Worm (Caenorhabditis elegans) whole organism, young adult: ENCODE data around the gene gcsh-1.

Source experiments
- B0261.1 ChIP-seq: sonication (generic microtip); optimal IDR thresholded peaks from 2 replicates; lab custom pipeline; 2016; ENCODE audit warnings: mild to moderate bottlenecking, missing genetic modification characterization, moderate library complexity, missing compliant biosample characterization
- C17E4.6 ChIP-seq: fragments of 200-800 bp; sonication (Bioruptor generic); IDR thresholded peaks from 2 replicates; pipeline ENCODE4 v1.3.6; 2022; ENCODE audit warnings: missing genetic modification reagents, missing genetic modification characterization, missing compliant biosample characterization
- D2030.7 ChIP-seq: fragments of 200-800 bp; sonication (Bioruptor generic); IDR thresholded peaks from 2 replicates; pipeline ENCODE4 v1.3.6; 2022; ENCODE audit warnings: missing genetic modification reagents, missing genetic modification characterization, missing compliant biosample characterization
- F55B11.4 ChIP-seq: sonication (generic microtip); optimal IDR thresholded peaks from 2 replicates; lab custom pipeline; 2016; ENCODE audit warnings: missing compliant biosample characterization, missing genetic modification characterization, borderline replicate concordance; ENCODE audit not compliant: insufficient read depth
- Y53G8AR.9 ChIP-seq: fragments of 200-800 bp; sonication (Bioruptor generic); conservative IDR thresholded peaks from 2 replicates; pipeline ENCODE4 v1.3.6; 2022; ENCODE audit warnings: missing genetic modification reagents, missing genetic modification characterization, missing compliant biosample characterization
- Y67H2A.10 ChIP-seq: fragments of 200-800 bp; sonication (Bioruptor generic); conservative IDR thresholded peaks from 2 replicates; pipeline ENCODE4 v1.3.6; 2022; ENCODE audit warnings: missing genetic modification reagents, missing genetic modification characterization, missing compliant biosample characterization
- Y95B8A.8 ChIP-seq: fragments of 200-800 bp; sonication (Bioruptor generic); IDR thresholded peaks from 2 replicates; pipeline ENCODE4 v1.3.6; 2022; ENCODE audit warnings: missing genetic modification reagents, missing genetic modification characterization, missing compliant biosample characterization
- ZK185.1 ChIP-seq: sonication (generic microtip); optimal IDR thresholded peaks from 2 replicates; lab custom pipeline; 2016; ENCODE audit warnings: mild to moderate bottlenecking, missing genetic modification characterization, missing compliant biosample characterization; ENCODE audit not compliant: poor library complexity, severe bottlenecking
- aptf-3 ChIP-seq: fragments of 200-800 bp; sonication (Bioruptor generic); IDR thresholded peaks from 2 replicates; pipeline ENCODE4 v1.3.6; 2022; ENCODE audit warnings: missing genetic modification characterization, missing compliant biosample characterization
- atf-7 ChIP-seq: sonication (generic microtip); optimal IDR thresholded peaks from 2 replicates; lab custom pipeline; 2017; ENCODE audit warnings: mild to moderate bottlenecking, missing genetic modification characterization, missing compliant biosample characterization
- attf-3 ChIP-seq: fragments of 200-800 bp; sonication (Bioruptor generic); conservative IDR thresholded peaks from 2 replicates; pipeline ENCODE4 v1.3.6; 2022; ENCODE audit warnings: missing genetic modification reagents, missing genetic modification characterization, missing compliant biosample characterization
- attf-5 ChIP-seq: fragments of 200-800 bp; sonication (Bioruptor generic); optimal IDR thresholded peaks from 2 replicates; lab custom pipeline; 2018; ENCODE audit warnings: mild to moderate bottlenecking, missing genetic modification characterization, missing compliant biosample characterization
- attf-6 ChIP-seq: fragments of 200-800 bp; sonication (Bioruptor generic); IDR thresholded peaks from 2 replicates; pipeline ENCODE4 v1.3.6; 2022; ENCODE audit warnings: missing genetic modification reagents, missing genetic modification characterization, missing compliant biosample characterization
- bed-1 ChIP-seq: fragments of 200-800 bp; sonication (Bioruptor generic); IDR thresholded peaks from 2 replicates; pipeline ENCODE4 v1.3.6; 2022; ENCODE audit warnings: missing genetic modification reagents, missing genetic modification characterization, missing compliant biosample characterization
- bed-2 ChIP-seq: fragments of 200-800 bp; sonication (Bioruptor generic); IDR thresholded peaks from 2 replicates; pipeline ENCODE4 v1.3.6; 2022; ENCODE audit warnings: missing genetic modification reagents, missing genetic modification characterization, missing compliant biosample characterization
- die-1 ChIP-seq: sonication (generic microtip); optimal IDR thresholded peaks from 2 replicates; lab custom pipeline; 2016; ENCODE audit warnings: missing genotype, mild to moderate bottlenecking, missing genetic modification characterization, missing compliant biosample characterization
- dpff-1 ChIP-seq: sonication (generic microtip); optimal IDR thresholded peaks from 2 replicates; lab custom pipeline; 2017; ENCODE audit warnings: mild to moderate bottlenecking, missing genetic modification characterization, missing compliant biosample characterization
- efl-1 ChIP-seq: fragments of 150-350 bp; optimal IDR thresholded peaks from 2 replicates; lab custom pipeline; 2014; ENCODE audit warnings: missing biosample characterization, missing genetic modification reagents, missing genetic modification characterization
- egl-18 ChIP-seq: fragments of 200-800 bp; sonication (Bioruptor generic); IDR thresholded peaks from 2 replicates; pipeline ENCODE4 v1.3.6; 2022; ENCODE audit warnings: missing genetic modification reagents, missing genetic modification characterization, missing compliant biosample characterization
- egrh-3 ChIP-seq: fragments of 200-800 bp; sonication (Bioruptor generic); IDR thresholded peaks from 2 replicates; pipeline ENCODE4 v1.3.6; 2022; ENCODE audit warnings: missing genetic modification reagents, missing genetic modification characterization, missing compliant biosample characterization
- hrde-1 ChIP-seq: sonication (generic microtip); optimal IDR thresholded peaks from 2 replicates; lab custom pipeline; 2016; ENCODE audit warnings: missing genetic modification characterization, mild to moderate bottlenecking, missing compliant biosample characterization, moderate library complexity, missing genotype, missing genetic modification reagents, borderline replicate concordance
- hsf-1 ChIP-seq: fragments of 200-800 bp; sonication (Bioruptor generic); IDR thresholded peaks from 2 replicates; pipeline ENCODE4 v1.3.6; 2022; ENCODE audit warnings: missing genetic modification reagents, missing genetic modification characterization, missing compliant biosample characterization
- lag-1 ChIP-seq: fragments of 200-800 bp; sonication (Bioruptor generic); IDR thresholded peaks from 2 replicates; pipeline ENCODE4 v1.3.6; 2022; ENCODE audit warnings: missing genetic modification reagents, missing genetic modification characterization, missing compliant biosample characterization
- let-526 ChIP-seq: fragments of 200-800 bp; sonication (Bioruptor generic); IDR thresholded peaks from 2 replicates; pipeline ENCODE4 v1.3.6; 2022; ENCODE audit warnings: missing genetic modification reagents, missing genetic modification characterization, missing compliant biosample characterization
- let-607 ChIP-seq, 2 experiments: fragments of 200-800 bp in 1 of 2; sonication (Bioruptor generic) in 1 of 2; sonication (generic microtip) in 1 of 2; optimal IDR thresholded peaks; 2 replicates each; lab custom pipeline; 2016 to 2018; ENCODE audit warnings: mild to moderate bottlenecking in 2 of 2, missing compliant biosample characterization in 2 of 2, missing genetic modification characterization in 2 of 2, moderate library complexity in 2 of 2, missing genotype in 1 of 2
- lin-26 ChIP-seq: fragments of 200-800 bp; sonication (Bioruptor generic); IDR thresholded peaks from 2 replicates; pipeline ENCODE4 v1.3.6; 2022; ENCODE audit warnings: missing genetic modification reagents, missing genetic modification characterization, missing compliant biosample characterization
- lin-40 ChIP-seq: sonication (generic microtip); optimal IDR thresholded peaks from 2 replicates; lab custom pipeline; 2016; ENCODE audit warnings: missing genetic modification characterization, mild to moderate bottlenecking, missing compliant biosample characterization, missing genotype, missing genetic modification reagents
- madf-3 ChIP-seq: fragments of 200-800 bp; sonication (Bioruptor generic); IDR thresholded peaks from 2 replicates; pipeline ENCODE4 v1.3.6; 2022; ENCODE audit warnings: missing genetic modification reagents, missing genetic modification characterization, missing compliant biosample characterization
- madf-8 ChIP-seq: fragments of 200-800 bp; sonication (Bioruptor generic); conservative IDR thresholded peaks from 2 replicates; pipeline ENCODE4 v1.3.6; 2022; ENCODE audit warnings: missing genetic modification reagents, missing genetic modification characterization, missing compliant biosample characterization
- nhr-120 ChIP-seq: fragments of 200-800 bp; sonication (Bioruptor generic); IDR thresholded peaks from 2 replicates; pipeline ENCODE4 v1.3.6; 2022; ENCODE audit warnings: missing genetic modification characterization, missing compliant biosample characterization
- nhr-179 ChIP-seq: sonication (generic microtip); optimal IDR thresholded peaks from 2 replicates; lab custom pipeline; 2016; ENCODE audit warnings: mild to moderate bottlenecking, missing genetic modification characterization, missing compliant biosample characterization
- snpc-1.3 ChIP-seq: sonication (generic microtip); optimal IDR thresholded peaks from 2 replicates; lab custom pipeline; 2017; ENCODE audit warnings: missing genetic modification characterization, mild to moderate bottlenecking, missing compliant biosample characterization, antibody characterized with exemption, moderate library complexity, missing genotype, missing genetic modification reagents; ENCODE audit not compliant: insufficient read depth
- sptf-2 ChIP-seq: fragments of 200-800 bp; sonication (Bioruptor generic); optimal IDR thresholded peaks from 2 replicates; lab custom pipeline; 2018; ENCODE audit warnings: mild to moderate bottlenecking, missing genetic modification characterization, missing compliant biosample characterization
- tbp1 ChIP-seq: fragments of 200-800 bp; sonication (Bioruptor generic); optimal IDR thresholded peaks from 2 replicates; lab custom pipeline; 2018; ENCODE audit warnings: mild to moderate bottlenecking, missing genetic modification characterization, missing compliant biosample characterization
- tbx-9 ChIP-seq: sonication (generic microtip); optimal IDR thresholded peaks from 2 replicates; lab custom pipeline; 2016; ENCODE audit warnings: borderline replicate concordance, missing genetic modification characterization, inconsistent platforms, missing compliant biosample characterization
- unc-130 ChIP-seq: sonication (generic microtip); optimal IDR thresholded peaks from 2 replicates; lab custom pipeline; 2016; ENCODE audit warnings: missing genetic modification reagents, missing genetic modification characterization, missing compliant biosample characterization
- xnd-1 ChIP-seq: sonication (generic microtip); optimal IDR thresholded peaks from 2 replicates; lab custom pipeline; 2016; ENCODE audit warnings: missing genotype, missing genetic modification reagents, missing genetic modification characterization, missing compliant biosample characterization
- ztf-3 ChIP-seq: fragments of 200-800 bp; sonication (Bioruptor generic); optimal IDR thresholded peaks from 2 replicates; lab custom pipeline; 2018; ENCODE audit warnings: mild to moderate bottlenecking, missing genetic modification characterization, missing compliant biosample characterization

Gene gcsh-1

DNA sequence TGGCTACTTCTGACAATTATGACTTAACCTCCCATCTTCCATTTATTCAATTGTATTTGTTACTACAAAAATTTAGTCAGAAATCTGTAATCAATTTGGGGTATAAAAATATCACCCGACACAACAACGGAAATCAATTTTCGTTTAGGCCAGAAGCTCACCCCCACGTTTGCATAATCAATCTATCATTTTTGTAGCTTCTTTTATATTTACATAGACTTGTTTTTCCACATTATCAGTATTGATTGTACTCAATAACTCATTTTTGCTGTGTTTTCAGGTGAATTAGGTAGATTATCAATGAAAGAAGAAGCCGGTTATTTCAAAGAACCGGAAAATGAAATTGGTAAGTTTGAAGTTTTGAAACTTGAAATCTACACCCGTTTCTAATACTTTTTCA lies 41.1 kb downstream of the gcsh-1 start, which contains the start of gene M163.5:
Gene M163.5, plus strand, starts transcription at position 301 of the 400 bp plus-strand sequence.
- no peak for TF ChIP-seq madf-3 (GFP tag; lab: Robert Waterston, UW)
- TF ChIP-seq Y67H2A.10, result no peak
- TF ChIP-seq attf-3 (GFP tag; lab: Robert Waterston, UW), result no peak
- no peak for TF ChIP-seq lag-1 (GFP tag; lab: Robert Waterston, UW)
- no peak for TF ChIP-seq ZK185.1 (tag; lab: Kevin White, UChicago)
- TF ChIP-seq ztf-3 (GFP tag; lab: Kevin White, UChicago), result no peak
- TF ChIP-seq egl-18 (GFP tag; lab: Robert Waterston, UW), result no peak
- TF ChIP-seq madf-8, result no peak
- no peak for TF ChIP-seq snpc-1.3 (tag; lab: Kevin White, UChicago)
- no peak for TF ChIP-seq nhr-120 (GFP tag; lab: Robert Waterston, UW)
- TF ChIP-seq hsf-1, result no peak
- TF ChIP-seq xnd-1 (tag; lab: Kevin White, UChicago), result no peak
- TF ChIP-seq tbp1, result no peak
- no peak for TF ChIP-seq D2030.7 (GFP tag; lab: Robert Waterston, UW)

DNA sequence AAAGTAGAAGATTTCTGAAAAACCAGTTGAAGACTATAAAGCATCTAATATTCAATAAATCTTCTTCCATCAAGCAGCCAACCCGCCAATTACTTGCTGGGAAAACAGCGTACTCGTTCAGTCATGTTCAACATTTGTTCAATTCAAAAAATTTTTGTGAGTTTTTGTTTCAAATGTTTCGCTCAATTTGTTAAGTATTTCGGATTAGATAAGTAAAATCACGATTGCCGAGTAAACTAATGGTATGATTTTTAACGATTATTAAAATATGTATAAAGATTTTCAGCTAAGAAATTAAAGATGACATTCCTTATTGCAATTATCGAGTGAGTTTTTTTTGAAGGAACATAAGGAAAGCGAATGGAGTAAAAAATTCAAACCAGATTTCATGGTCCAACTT lies 44.2 kb downstream of the gcsh-1 start, which contains the start of gene M163.10:
Gene M163.10, plus strand, starts transcription at position 301 of the 400 bp plus-strand sequence.
- TF ChIP-seq Y67H2A.10, result no peak
- TF ChIP-seq, all 124 proteins: peak for 0

DNA sequence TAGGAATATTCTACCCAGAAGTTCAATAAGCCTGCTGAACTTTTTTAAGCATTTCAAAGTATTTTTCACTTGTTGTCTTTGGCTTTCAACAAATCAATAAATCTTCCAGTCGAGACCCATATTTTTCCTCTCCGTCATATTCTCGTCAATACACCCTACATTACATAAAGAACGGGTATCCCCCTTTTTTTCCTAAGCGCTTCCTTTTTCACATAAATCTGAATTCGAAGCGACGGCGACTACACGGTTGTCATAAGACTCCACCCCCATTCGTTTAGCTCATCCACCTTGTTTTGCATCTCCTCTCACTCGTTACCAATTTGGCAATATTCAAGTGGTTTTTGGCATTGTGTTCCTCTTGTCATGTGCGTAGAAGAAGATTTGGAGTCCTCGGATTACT lies 45.6 kb downstream of the gcsh-1 start, which contains the start of gene M163.9:
Gene M163.9, plus strand, starts transcription at position 301 of the 400 bp plus-strand sequence.
- TF ChIP-seq bed-1 (GFP tag; lab: Robert Waterston, UW) (no peak), dpff-1 (tag; lab: Kevin White, UChicago) (no peak), attf-5 (GFP tag; lab: Kevin White, UChicago) (no peak), tbp1 (no peak), Y95B8A.8 (GFP tag; lab: Robert Waterston, UW) (no peak), Y53G8AR.9 (GFP tag; lab: Robert Waterston, UW) (no peak), lin-40 (tag; lab: Kevin White, UChicago) (no peak), sptf-2 (GFP tag; lab: Kevin White, UChicago) (no peak), aptf-3 (GFP tag; lab: Robert Waterston, UW) (no peak), atf-7 (no peak), C17E4.6 (GFP tag; lab: Robert Waterston, UW) (no peak), egl-18 (GFP tag; lab: Robert Waterston, UW) (no peak), egrh-3 (no peak), let-526 (GFP tag; lab: Robert Waterston, UW) (no peak)

ce11 chrX:14466532-14466931 lies 48.3 kb downstream of the gcsh-1 start, which contains the start of gene M163.21:
Gene M163.21 (plus strand): TSS chrX:14466832.
- TF ChIP-seq nhr-179 (tag; lab: Kevin White, UChicago) (no peak), lin-26 (GFP tag; lab: Robert Waterston, UW) (no peak)

ce11 chrX:14465593-14465992 lies 49.3 kb downstream of the gcsh-1 start, which contains the start of gene M163.22:
Gene M163.22 (plus strand): TSS chrX:14465893.
- no peak for TF ChIP-seq B0261.1 (tag; lab: Kevin White, UChicago)
- no peak for TF ChIP-seq let-607 (tag; optimal IDR thresholded peaks at IDR 0.05; lab: Kevin White, UChicago)
- no peak for TF ChIP-seq tbx-9
- no peak for TF ChIP-seq die-1 (tag; lab: Kevin White, UChicago)
- TF ChIP-seq F55B11.4 (tag; lab: Kevin White, UChicago), result no peak
- no peak for TF ChIP-seq attf-6 (GFP tag; lab: Robert Waterston, UW)
- TF ChIP-seq efl-1 (GFP tag; lab: Kevin White, UChicago), result no peak
- no peak for TF ChIP-seq ZK185.1 (tag; lab: Kevin White, UChicago)
- no peak for TF ChIP-seq madf-8
- no peak for TF ChIP-seq nhr-120 (GFP tag; lab: Robert Waterston, UW)
- no peak for TF ChIP-seq unc-130 (GFP tag; lab: Kevin White, UChicago)
- TF ChIP-seq hrde-1 (tag; lab: Kevin White, UChicago), result no peak
- no peak for TF ChIP-seq bed-2
